Worm (Caenorhabditis elegans) whole organism, young adult: ENCODE results near the gene rme-1.

Experiments used
- B0261.1 ChIP-seq: sonication (generic microtip); optimal IDR thresholded peaks from 2 replicates; lab custom pipeline; 2016; ENCODE audit warnings: mild to moderate bottlenecking, missing genetic modification characterization, moderate library complexity, missing compliant biosample characterization
- F22D6.2 ChIP-seq: sonication (generic microtip); optimal IDR thresholded peaks from 2 replicates; lab custom pipeline; 2016; ENCODE audit warnings: mild to moderate bottlenecking, missing genetic modification characterization, missing compliant biosample characterization
- F23B12.7 ChIP-seq: sonication (generic microtip); optimal IDR thresholded peaks from 2 replicates; lab custom pipeline; 2017; ENCODE audit warnings: missing genetic modification characterization, mild to moderate bottlenecking, missing compliant biosample characterization, antibody characterized with exemption, moderate library complexity; ENCODE audit not compliant: insufficient read depth
- F52B5.7 ChIP-seq: sonication (generic microtip); optimal IDR thresholded peaks from 2 replicates; lab custom pipeline; 2016; ENCODE audit warnings: mild to moderate bottlenecking, missing genetic modification characterization, missing compliant biosample characterization
- F57C9.4 ChIP-seq: sonication (generic microtip); optimal IDR thresholded peaks from 2 replicates; lab custom pipeline; 2017; ENCODE audit warnings: mild to moderate bottlenecking, missing genetic modification characterization, missing compliant biosample characterization
- K11D2.4 ChIP-seq: fragments of 200-800 bp; sonication (Bioruptor generic); IDR thresholded peaks from 2 replicates; pipeline ENCODE4 v1.3.6; 2022; ENCODE audit warnings: missing genetic modification reagents, missing genetic modification characterization, missing compliant biosample characterization
- T07F8.4 ChIP-seq: sonication (generic microtip); optimal IDR thresholded peaks from 2 replicates; lab custom pipeline; 2016; ENCODE audit warnings: mild to moderate bottlenecking, missing genetic modification characterization, moderate library complexity, missing compliant biosample characterization
- T26A5.8 ChIP-seq: sonication (generic microtip); optimal IDR thresholded peaks from 2 replicates; lab custom pipeline; 2016; ENCODE audit warnings: missing genetic modification characterization, missing compliant biosample characterization
- Y56A3A.18 ChIP-seq: fragments of 200-800 bp; sonication (Bioruptor generic); IDR thresholded peaks from 2 replicates; pipeline ENCODE4 v1.3.6; 2022; ENCODE audit warnings: missing genetic modification reagents, missing genetic modification characterization, missing compliant biosample characterization
- Y67H2A.10 ChIP-seq: fragments of 200-800 bp; sonication (Bioruptor generic); conservative IDR thresholded peaks from 2 replicates; pipeline ENCODE4 v1.3.6; 2022; ENCODE audit warnings: missing genetic modification reagents, missing genetic modification characterization, missing compliant biosample characterization
- Y95B8A.8 ChIP-seq: fragments of 200-800 bp; sonication (Bioruptor generic); IDR thresholded peaks from 2 replicates; pipeline ENCODE4 v1.3.6; 2022; ENCODE audit warnings: missing genetic modification reagents, missing genetic modification characterization, missing compliant biosample characterization
- ama-1 ChIP-seq, 3 experiments: fragments of 150-350 bp in 1 of 3; sonication (generic microtip) in 2 of 3; optimal IDR thresholded peaks; 2 replicates each; lab custom pipeline; 2014 to 2018; ENCODE audit warnings: missing biosample characterization in 2 of 3, missing genetic modification characterization in 2 of 3, missing genetic modification reagents in 2 of 3
- atf-7 ChIP-seq: sonication (generic microtip); optimal IDR thresholded peaks from 2 replicates; lab custom pipeline; 2017; ENCODE audit warnings: mild to moderate bottlenecking, missing genetic modification characterization, missing compliant biosample characterization
- attf-3 ChIP-seq: fragments of 200-800 bp; sonication (Bioruptor generic); conservative IDR thresholded peaks from 2 replicates; pipeline ENCODE4 v1.3.6; 2022; ENCODE audit warnings: missing genetic modification reagents, missing genetic modification characterization, missing compliant biosample characterization
- bed-1 ChIP-seq: fragments of 200-800 bp; sonication (Bioruptor generic); IDR thresholded peaks from 2 replicates; pipeline ENCODE4 v1.3.6; 2022; ENCODE audit warnings: missing genetic modification reagents, missing genetic modification characterization, missing compliant biosample characterization
- bed-2 ChIP-seq: fragments of 200-800 bp; sonication (Bioruptor generic); IDR thresholded peaks from 2 replicates; pipeline ENCODE4 v1.3.6; 2022; ENCODE audit warnings: missing genetic modification reagents, missing genetic modification characterization, missing compliant biosample characterization
- cebp-2 ChIP-seq: fragments of 200-800 bp; sonication (Bioruptor generic); IDR thresholded peaks from 2 replicates; pipeline ENCODE4 v1.3.6; 2022; ENCODE audit warnings: missing genetic modification characterization, missing compliant biosample characterization
- ceh-100 ChIP-seq: fragments of 200-800 bp; sonication (Bioruptor generic); IDR thresholded peaks from 2 replicates; pipeline ENCODE4 v1.3.6; 2022; ENCODE audit warnings: missing genetic modification reagents, missing genetic modification characterization, missing compliant biosample characterization
- chd-7 ChIP-seq: sonication (generic microtip); optimal IDR thresholded peaks from 2 replicates; lab custom pipeline; 2016; ENCODE audit warnings: mild to moderate bottlenecking, missing genetic modification characterization, moderate library complexity, missing compliant biosample characterization
- die-1 ChIP-seq: sonication (generic microtip); optimal IDR thresholded peaks from 2 replicates; lab custom pipeline; 2016; ENCODE audit warnings: missing genotype, mild to moderate bottlenecking, missing genetic modification characterization, missing compliant biosample characterization
- fkh-3 ChIP-seq: sonication (generic microtip); optimal IDR thresholded peaks from 2 replicates; lab custom pipeline; 2016; ENCODE audit warnings: mild to moderate bottlenecking, missing genetic modification characterization, missing compliant biosample characterization
- gei-17 ChIP-seq: fragments of 200-800 bp; sonication (Bioruptor generic); optimal IDR thresholded peaks from 2 replicates; lab custom pipeline; 2018; ENCODE audit warnings: mild to moderate bottlenecking, missing genetic modification characterization, missing compliant biosample characterization
- him-1 ChIP-seq: sonication (generic microtip); optimal IDR thresholded peaks from 2 replicates; lab custom pipeline; 2016; ENCODE audit warnings: missing genotype, missing genetic modification reagents, missing genetic modification characterization, missing compliant biosample characterization
- hlh-26 ChIP-seq: fragments of 200-800 bp; sonication (Bioruptor generic); conservative IDR thresholded peaks from 2 replicates; pipeline ENCODE4 v1.3.6; 2022; ENCODE audit warnings: missing genetic modification reagents, missing genetic modification characterization, missing compliant biosample characterization
- hmg-1.2 ChIP-seq: fragments of 200-800 bp; sonication (Bioruptor generic); IDR thresholded peaks from 2 replicates; pipeline ENCODE4 v1.3.6; 2022; ENCODE audit warnings: missing genetic modification reagents, missing genetic modification characterization, missing compliant biosample characterization
- hmg-20 ChIP-seq: fragments of 200-800 bp; sonication (Bioruptor generic); IDR thresholded peaks from 2 replicates; pipeline ENCODE4 v1.3.6; 2022; ENCODE audit warnings: missing genetic modification reagents, missing genetic modification characterization, missing compliant biosample characterization
- hrde-1 ChIP-seq: sonication (generic microtip); optimal IDR thresholded peaks from 2 replicates; lab custom pipeline; 2016; ENCODE audit warnings: missing genetic modification characterization, mild to moderate bottlenecking, missing compliant biosample characterization, moderate library complexity, missing genotype, missing genetic modification reagents, borderline replicate concordance
- hsf-1 ChIP-seq: fragments of 200-800 bp; sonication (Bioruptor generic); IDR thresholded peaks from 2 replicates; pipeline ENCODE4 v1.3.6; 2022; ENCODE audit warnings: missing genetic modification reagents, missing genetic modification characterization, missing compliant biosample characterization
- madf-3 ChIP-seq: fragments of 200-800 bp; sonication (Bioruptor generic); IDR thresholded peaks from 2 replicates; pipeline ENCODE4 v1.3.6; 2022; ENCODE audit warnings: missing genetic modification reagents, missing genetic modification characterization, missing compliant biosample characterization
- madf-8 ChIP-seq: fragments of 200-800 bp; sonication (Bioruptor generic); conservative IDR thresholded peaks from 2 replicates; pipeline ENCODE4 v1.3.6; 2022; ENCODE audit warnings: missing genetic modification reagents, missing genetic modification characterization, missing compliant biosample characterization
- mxl-1 ChIP-seq: sonication (generic microtip); optimal IDR thresholded peaks from 2 replicates; lab custom pipeline; 2016; ENCODE audit warnings: missing genetic modification characterization, missing compliant biosample characterization
- nfya-1 ChIP-seq: sonication (generic microtip); optimal IDR thresholded peaks from 2 replicates; lab custom pipeline; 2017; ENCODE audit warnings: antibody characterized with exemption, missing compliant biosample characterization, missing genetic modification characterization, borderline replicate concordance; ENCODE audit not compliant: insufficient read depth
- nfyb-1 ChIP-seq: fragments of 200-800 bp; sonication (Bioruptor generic); IDR thresholded peaks from 2 replicates; pipeline ENCODE4 v1.3.6; 2022; ENCODE audit warnings: missing genetic modification reagents, missing genetic modification characterization, missing compliant biosample characterization
- nhr-179 ChIP-seq: sonication (generic microtip); optimal IDR thresholded peaks from 2 replicates; lab custom pipeline; 2016; ENCODE audit warnings: mild to moderate bottlenecking, missing genetic modification characterization, missing compliant biosample characterization
- nhr-80 ChIP-seq: sonication (generic microtip); optimal IDR thresholded peaks from 2 replicates; lab custom pipeline; 2016; ENCODE audit warnings: missing genetic modification characterization, missing compliant biosample characterization
- pha-4 ChIP-seq: fragments of 150-350 bp; sonication (generic microtip); optimal IDR thresholded peaks from 2 replicates; lab custom pipeline; 2014; ENCODE audit warnings: missing biosample characterization, missing genetic modification reagents, missing genetic modification characterization
- rcor-1 ChIP-seq: fragments of 200-800 bp; sonication (Bioruptor generic); IDR thresholded peaks from 2 replicates; pipeline ENCODE4 v1.3.6; 2022; ENCODE audit warnings: missing genetic modification reagents, missing genetic modification characterization, missing compliant biosample characterization
- rec-8 ChIP-seq, 2 experiments: sonication (generic microtip); optimal IDR thresholded peaks; 2 replicates each; lab custom pipeline; 2016; ENCODE audit warnings: mild to moderate bottlenecking in 2 of 2, missing genetic modification characterization in 2 of 2, missing genetic modification reagents in 2 of 2, missing genotype in 2 of 2, missing biosample characterization in 1 of 2, missing compliant biosample characterization in 1 of 2, moderate library complexity in 1 of 2
- sdz-38 ChIP-seq: sonication (generic microtip); optimal IDR thresholded peaks from 2 replicates; lab custom pipeline; 2016; ENCODE audit warnings: missing genotype, missing genetic modification characterization, missing compliant biosample characterization
- sea-2 ChIP-seq: fragments of 200-800 bp; sonication (Bioruptor generic); IDR thresholded peaks from 2 replicates; pipeline ENCODE4 v1.3.6; 2022; ENCODE audit warnings: missing genetic modification characterization, missing compliant biosample characterization
- somi-1 ChIP-seq: fragments of 200-800 bp; sonication (Bioruptor generic); optimal IDR thresholded peaks from 2 replicates; lab custom pipeline; 2018; ENCODE audit warnings: mild to moderate bottlenecking, missing genetic modification characterization, missing compliant biosample characterization
- tbp1 ChIP-seq: fragments of 200-800 bp; sonication (Bioruptor generic); optimal IDR thresholded peaks from 2 replicates; lab custom pipeline; 2018; ENCODE audit warnings: mild to moderate bottlenecking, missing genetic modification characterization, missing compliant biosample characterization
- xnd-1 ChIP-seq: sonication (generic microtip); optimal IDR thresholded peaks from 2 replicates; lab custom pipeline; 2016; ENCODE audit warnings: missing genotype, missing genetic modification reagents, missing genetic modification characterization, missing compliant biosample characterization
- zfh-2 ChIP-seq: fragments of 200-800 bp; sonication (Bioruptor generic); conservative IDR thresholded peaks from 2 replicates; pipeline ENCODE4 v1.3.6; 2022; ENCODE audit warnings: missing genetic modification reagents, missing genetic modification characterization, missing compliant biosample characterization
- ztf-22 ChIP-seq: fragments of 200-800 bp; sonication (Bioruptor generic); optimal IDR thresholded peaks from 2 replicates; lab custom pipeline; 2018; ENCODE audit warnings: mild to moderate bottlenecking, missing genetic modification characterization, moderate library complexity, missing compliant biosample characterization
- ztf-25 ChIP-seq: fragments of 200-800 bp; sonication (Bioruptor generic); IDR thresholded peaks from 2 replicates; pipeline ENCODE4 v1.3.6; 2022; ENCODE audit warnings: missing genetic modification reagents, missing genetic modification characterization, missing compliant biosample characterization
- ztf-3 ChIP-seq: fragments of 200-800 bp; sonication (Bioruptor generic); optimal IDR thresholded peaks from 2 replicates; lab custom pipeline; 2018; ENCODE audit warnings: mild to moderate bottlenecking, missing genetic modification characterization, missing compliant biosample characterization
- ztf-6 ChIP-seq: fragments of 200-800 bp; sonication (Bioruptor generic); IDR thresholded peaks from 2 replicates; pipeline ENCODE4 v1.3.6; 2022; ENCODE audit warnings: missing genetic modification reagents, missing genetic modification characterization, missing compliant biosample characterization

Gene rme-1

DNA sequence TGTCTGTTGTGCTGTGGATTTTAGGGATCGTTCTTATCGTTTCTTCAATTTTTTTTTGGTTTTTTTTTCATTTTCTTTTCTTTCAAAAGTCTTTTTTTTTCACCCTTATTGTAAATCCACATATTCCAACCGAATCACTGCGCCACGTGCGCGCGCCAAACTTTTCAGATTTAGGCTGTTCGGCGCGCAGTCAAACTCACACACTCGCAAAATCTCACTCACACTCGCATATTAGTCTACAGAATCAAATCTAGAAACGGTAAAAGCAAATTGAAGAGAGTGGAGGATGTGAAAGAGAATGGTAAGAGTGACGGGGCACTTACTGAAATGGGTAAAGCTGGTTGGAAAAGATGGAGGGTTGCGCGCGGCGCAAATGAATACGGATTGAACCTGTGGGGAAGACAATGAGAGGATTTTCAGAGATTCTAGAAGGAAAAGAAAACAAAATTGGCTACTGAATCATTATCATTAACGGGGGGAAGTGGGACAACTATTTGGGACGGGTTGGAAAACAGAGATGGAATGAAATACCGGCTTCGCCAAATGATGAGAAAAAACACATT, 13.6 kb downstream of the rme-1 start (continued):
- 0 out of 2 replicates have a peak, but pooled peaks have one; percentile 49 for TF ChIP-seq nfyb-1 (GFP tag; lab: Robert Waterston, UW)
- no peak for TF ChIP-seq nfya-1 (tag; lab: Kevin White, UChicago)
- no peak for TF ChIP-seq ztf-3 (GFP tag; lab: Kevin White, UChicago)
- TF ChIP-seq T07F8.4: no peak
- TF ChIP-seq pha-4: no peak
- TF ChIP-seq ama-1 (optimal IDR thresholded peaks at IDR 0.05; lab: Kevin White, UChicago): peak; percentile 65
- peak in 1 of 2 experiments; percentile 69 for TF ChIP-seq ama-1 (GFP tag; optimal IDR thresholded peaks at IDR 0.05; lab: Kevin White, UChicago)
- no peak for TF ChIP-seq hrde-1
- no peak for TF ChIP-seq F22D6.2 (tag; lab: Kevin White, UChicago)
- no peak for TF ChIP-seq mxl-1
- TF ChIP-seq somi-1: no peak
- peak; percentile 30 for TF ChIP-seq F52B5.7
- TF ChIP-seq Y95B8A.8 (GFP tag; lab: Robert Waterston, UW): no peak
- no peak for TF ChIP-seq madf-8 (GFP tag; lab: Robert Waterston, UW)
- TF ChIP-seq ceh-100 (GFP tag; lab: Robert Waterston, UW): no peak
- TF ChIP-seq sea-2 (GFP tag; lab: Robert Waterston, UW): no peak
- no peak for TF ChIP-seq sdz-38 (tag; lab: Kevin White, UChicago)
- peak; percentile 80 for TF ChIP-seq Y56A3A.18 (GFP tag; lab: Robert Waterston, UW)
- TF ChIP-seq B0261.1: no peak
- no peak for TF ChIP-seq hmg-20
- peak; percentile 65 for TF ChIP-seq chd-7 (tag; lab: Kevin White, UChicago)
- peak; percentile 22; the same call in 1 of the 2 replicates for TF ChIP-seq K11D2.4 (GFP tag; lab: Robert Waterston, UW)
- TF ChIP-seq hsf-1 (GFP tag; lab: Robert Waterston, UW): no peak
- TF ChIP-seq rec-8 (tag; optimal IDR thresholded peaks at IDR 0.05; lab: Kevin White, UChicago): no peak
- TF ChIP-seq Y67H2A.10 (GFP tag; lab: Robert Waterston, UW): no peak
- 0 out of 2 replicates have a peak, but pooled peaks have one; percentile 2 for TF ChIP-seq cebp-2 (GFP tag; lab: Robert Waterston, UW)
- no peak for TF ChIP-seq die-1 (tag; lab: Kevin White, UChicago)
- no peak for TF ChIP-seq him-1 (tag; lab: Kevin White, UChicago)
- no peak for TF ChIP-seq F23B12.7

DNA sequence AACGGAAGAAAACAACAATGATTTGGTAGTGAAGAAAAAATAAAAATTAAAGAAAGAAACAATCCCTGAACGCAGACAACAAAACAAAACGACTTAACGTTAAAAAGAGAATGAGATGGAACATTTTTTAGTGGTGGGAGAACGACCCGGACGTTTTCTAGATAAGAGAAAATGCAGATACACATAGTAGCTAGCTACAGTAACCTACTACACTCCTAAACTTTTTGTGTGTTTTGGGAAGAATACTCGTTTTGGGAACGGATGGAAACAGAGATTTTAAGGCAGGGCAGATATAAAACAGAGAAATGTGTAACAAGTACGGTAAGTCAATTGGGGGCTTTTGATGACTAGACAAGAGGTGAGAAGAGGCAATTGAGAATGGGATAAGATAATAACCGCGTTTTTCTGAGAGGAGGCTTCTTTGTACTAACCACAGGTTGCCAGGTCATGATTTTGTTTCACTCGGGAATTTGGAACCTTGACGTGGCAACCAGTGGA, 14.1 kb downstream of the rme-1 start:
- TF ChIP-seq F57C9.4 (tag; lab: Kevin White, UChicago) (no peak), ztf-25 (GFP tag; lab: Robert Waterston, UW) (no peak), Y67H2A.10 (GFP tag; lab: Robert Waterston, UW) (no peak), nhr-179 (tag; lab: Kevin White, UChicago) (no peak), madf-8 (GFP tag; lab: Robert Waterston, UW) (no peak), bed-1 (no peak), zfh-2 (GFP tag; lab: Robert Waterston, UW) (no peak), xnd-1 (tag; lab: Kevin White, UChicago) (no peak), ztf-6 (GFP tag; lab: Robert Waterston, UW) (no peak), gei-17 (GFP tag; lab: Kevin White, UChicago) (no peak), tbp1 (GFP tag; lab: Kevin White, UChicago) (no peak), attf-3 (GFP tag; lab: Robert Waterston, UW) (no peak), T26A5.8 (tag; lab: Kevin White, UChicago) (peak; percentile 22), hlh-26 (GFP tag; lab: Robert Waterston, UW) (no peak), madf-3 (GFP tag; lab: Robert Waterston, UW) (no peak), ztf-22 (GFP tag; lab: Kevin White, UChicago) (no peak), rcor-1 (GFP tag; lab: Robert Waterston, UW) (no peak), hmg-1.2 (no peak), bed-2 (GFP tag; lab: Robert Waterston, UW) (no peak), nhr-80 (tag; lab: Kevin White, UChicago) (peak; percentile 36), atf-7 (tag; lab: Kevin White, UChicago) (no peak), ama-1 (optimal IDR thresholded peaks at IDR 0.05; lab: Kevin White, UChicago) (no peak), ama-1 (GFP tag; optimal IDR thresholded peaks at IDR 0.05; lab: Kevin White, UChicago) (peak in 1 of 2 experiments; percentile 45), fkh-3 (tag; lab: Kevin White, UChicago) (no peak)
